Worm (Caenorhabditis elegans): ENCODE data around the gene zyg-12.
A peak's percentile ranks its signal among the peaks of the same experiment; 100 is the strongest.

Gene zyg-12

ce11 chrII:4941050-4941449 is 8.7 kb upstream of the zyg-12 start, which contains the start of gene cblc-1:
TSS of gene cblc-1 (minus strand) at chrII:4941150.
- TF ChIP-seq ztf-29 (GFP tag; IDR thresholded peaks at IDR 0.05) (no peak), cog-1 (tag; optimal IDR thresholded peaks at IDR 0.05) (no peak), med-1 (GFP tag; optimal IDR thresholded peaks at IDR 0.05; ENCODE audit: insufficient read depth) (no peak), T22C8.4 (GFP tag; IDR thresholded peaks at IDR 0.05) (no peak), tab-1 (GFP tag; IDR thresholded peaks at IDR 0.05) (no peak), ztf-23 (GFP tag; IDR thresholded peaks at IDR 0.05) (no peak), ref-1 (GFP tag; conservative IDR thresholded peaks at IDR 0.05) (no peak), flt-1 (GFP tag; IDR thresholded peaks at IDR 0.05) (no peak)

ce11 chrII:4941541-4942206 is 8.0 kb upstream of the zyg-12 start, which contains the start of gene ZK546.19:
TSS of gene ZK546.19 (plus strand) at chrII:4941726.
- TF ChIP-seq med-1 (GFP tag; optimal IDR thresholded peaks at IDR 0.05; ENCODE audit: insufficient read depth) (no peak), T22C8.4 (GFP tag; IDR thresholded peaks at IDR 0.05) (no peak), cog-1 (tag; optimal IDR thresholded peaks at IDR 0.05) (no peak), ztf-23 (GFP tag; IDR thresholded peaks at IDR 0.05) (no peak), flt-1 (GFP tag; IDR thresholded peaks at IDR 0.05) (no peak), tab-1 (GFP tag; IDR thresholded peaks at IDR 0.05) (no peak), ref-1 (GFP tag; conservative IDR thresholded peaks at IDR 0.05) (no peak), ztf-29 (GFP tag; IDR thresholded peaks at IDR 0.05) (no peak), klf-2 (GFP tag; conservative IDR thresholded peaks at IDR 0.05) (no peak)

DNA sequence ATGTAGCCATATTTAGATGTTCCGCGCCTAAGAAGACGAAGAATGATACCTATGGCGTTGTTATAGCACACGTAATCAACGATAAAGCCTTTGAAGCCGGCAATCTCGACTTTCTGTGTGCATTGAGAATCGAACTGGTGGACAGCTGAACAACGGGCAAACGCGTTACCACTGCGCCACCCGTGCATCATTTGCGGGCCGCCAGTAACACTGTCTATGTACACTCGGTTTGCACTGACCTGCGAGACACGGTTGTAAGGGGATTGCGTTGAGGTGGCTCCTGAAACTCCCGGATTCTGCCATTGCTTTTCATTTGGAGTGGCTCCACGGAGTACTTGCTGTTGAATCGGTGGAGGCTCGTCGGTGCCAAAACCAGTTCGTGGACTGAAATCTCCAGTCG is 7.3 kb upstream of the zyg-12 start:
- TF ChIP-seq T22C8.4 (GFP tag; IDR thresholded peaks at IDR 0.05) (peak; percentile 42), flt-1 (GFP tag; IDR thresholded peaks at IDR 0.05) (peak; percentile 93), ztf-29 (GFP tag; IDR thresholded peaks at IDR 0.05) (peak; percentile 90), cog-1 (tag; optimal IDR thresholded peaks at IDR 0.05) (peak; percentile 71), ztf-23 (GFP tag; IDR thresholded peaks at IDR 0.05) (peak; percentile 80), tab-1 (GFP tag; IDR thresholded peaks at IDR 0.05) (peak; percentile 88), klf-2 (GFP tag; conservative IDR thresholded peaks at IDR 0.05) (peak; percentile 51; the same call in 1 of the 2 replicates), med-1 (GFP tag; optimal IDR thresholded peaks at IDR 0.05; ENCODE audit: insufficient read depth) (peak; percentile 27), ref-1 (GFP tag; conservative IDR thresholded peaks at IDR 0.05) (peak; percentile 66)

DNA sequence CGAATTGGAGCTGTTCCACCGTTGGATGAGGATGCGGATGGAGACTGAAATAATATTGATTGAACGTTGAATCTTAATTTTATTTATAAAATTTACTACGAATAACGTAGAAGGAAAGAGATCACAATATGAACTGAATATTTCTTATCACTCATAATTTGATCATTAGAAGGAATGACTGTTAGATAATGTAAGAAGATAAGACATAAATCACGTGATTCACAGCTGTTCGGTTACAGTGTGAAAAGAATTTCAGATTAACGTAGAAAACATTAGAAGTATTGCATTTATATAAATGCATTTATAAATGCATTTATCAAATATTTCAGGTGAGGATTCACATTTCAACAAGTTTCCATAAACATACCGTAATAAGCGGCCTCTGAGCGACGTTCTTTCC is 6.9 kb upstream of the zyg-12 start:
- TF ChIP-seq cog-1 (tag; optimal IDR thresholded peaks at IDR 0.05): no peak

DNA sequence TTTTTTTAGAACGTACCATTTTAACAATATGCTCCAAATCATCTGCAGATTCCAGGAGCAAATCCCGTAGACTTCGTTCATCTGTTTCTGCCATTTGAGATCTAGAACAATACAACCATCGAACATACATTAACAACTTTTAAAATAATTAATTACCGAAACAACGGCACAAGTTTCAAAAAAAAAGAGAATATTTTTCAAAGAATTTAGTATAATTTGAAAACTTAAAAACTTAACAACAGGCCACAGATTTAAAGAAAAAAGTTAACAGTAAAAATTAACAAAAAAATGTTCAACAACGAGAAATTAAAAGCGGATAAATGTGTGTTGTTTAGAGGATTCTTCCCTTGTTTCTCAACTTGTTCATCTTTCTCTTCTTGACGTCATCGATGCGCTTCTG is 5.9 kb upstream of the zyg-12 start, which contains the start of gene mdt-4:
mdt-4 (minus strand) TSS at position 101 of the 400 bp plus-strand sequence.
- TF ChIP-seq ztf-29 (GFP tag; IDR thresholded peaks at IDR 0.05): no peak
- no peak for TF ChIP-seq ref-1 (GFP tag; conservative IDR thresholded peaks at IDR 0.05)
- no peak for TF ChIP-seq ztf-23 (GFP tag; IDR thresholded peaks at IDR 0.05)
- no peak for TF ChIP-seq tab-1 (GFP tag; IDR thresholded peaks at IDR 0.05)

DNA sequence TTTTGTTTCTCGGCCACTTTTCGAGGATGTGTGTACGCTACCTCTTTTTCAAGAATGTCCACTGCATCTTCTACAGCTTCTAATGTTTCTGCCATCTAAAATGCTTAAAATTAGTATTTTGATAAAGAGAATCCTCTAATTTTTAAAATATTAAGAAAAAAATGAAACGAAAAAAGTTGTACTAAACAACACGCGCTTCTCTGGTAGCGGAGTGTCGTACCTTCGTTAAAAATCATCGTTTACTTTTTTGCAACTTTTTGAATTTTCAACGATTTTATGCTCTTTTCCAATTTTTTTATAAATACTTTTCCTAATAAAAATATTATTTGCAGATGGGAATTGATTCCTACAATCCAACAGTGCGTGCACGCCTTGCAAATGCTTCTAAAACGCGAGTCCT is 4.0 kb upstream of the zyg-12 start, which contains the start of the genes gldi-11 and ZK546.2:
gldi-11 (minus strand) TSS at position 95 of the 400 bp plus-strand sequence.
ZK546.2 (plus strand) TSS at position 333 of the 400 bp plus-strand sequence.
- no peak for TF ChIP-seq klf-2 (GFP tag; conservative IDR thresholded peaks at IDR 0.05)
- TF ChIP-seq ztf-23 (GFP tag; IDR thresholded peaks at IDR 0.05): no peak
- TF ChIP-seq ztf-29 (GFP tag; IDR thresholded peaks at IDR 0.05): no peak
- TF ChIP-seq tab-1 (GFP tag; IDR thresholded peaks at IDR 0.05): no peak
- TF ChIP-seq flt-1 (GFP tag; IDR thresholded peaks at IDR 0.05): no peak
- TF ChIP-seq ref-1 (GFP tag; conservative IDR thresholded peaks at IDR 0.05): no peak
- TF ChIP-seq T22C8.4 (GFP tag; IDR thresholded peaks at IDR 0.05): no peak
- TF ChIP-seq med-1 (GFP tag; optimal IDR thresholded peaks at IDR 0.05; ENCODE audit: insufficient read depth): no peak
- no peak for TF ChIP-seq cog-1 (tag; optimal IDR thresholded peaks at IDR 0.05)

ce11 chrII:4946775-4947174 is 2.9 kb upstream of the zyg-12 start:
- TF ChIP-seq med-1 (GFP tag; optimal IDR thresholded peaks at IDR 0.05; ENCODE audit: insufficient read depth): no peak
- no peak for TF ChIP-seq ztf-23 (GFP tag; IDR thresholded peaks at IDR 0.05)
- TF ChIP-seq tab-1 (GFP tag; IDR thresholded peaks at IDR 0.05): no peak
- no peak for TF ChIP-seq T22C8.4 (GFP tag; IDR thresholded peaks at IDR 0.05)
- no peak for TF ChIP-seq ztf-29 (GFP tag; IDR thresholded peaks at IDR 0.05)
- TF ChIP-seq klf-2 (GFP tag; conservative IDR thresholded peaks at IDR 0.05): no peak
- TF ChIP-seq flt-1 (GFP tag; IDR thresholded peaks at IDR 0.05): no peak
- TF ChIP-seq ref-1 (GFP tag; conservative IDR thresholded peaks at IDR 0.05): no peak
- no peak for TF ChIP-seq cog-1 (tag; optimal IDR thresholded peaks at IDR 0.05)

- TF ChIP-seq ztf-23 (GFP tag; IDR thresholded peaks at IDR 0.05): 0 out of 2 replicates have a peak, but pooled peaks have one; percentile 15
- TF ChIP-seq ref-1 (GFP tag; conservative IDR thresholded peaks at IDR 0.05): no peak
These were observed 1.6 kb upstream of the zyg-12 start for ce11 chrII:4948118-4948517.

ce11 chrII:4953289-4953688 is 3.6 kb downstream of the zyg-12 start, which contains the start of gene ndx-3:
TSS of gene ndx-3 (plus strand) at chrII:4953589.
- TF ChIP-seq cog-1 (tag; optimal IDR thresholded peaks at IDR 0.05) (no peak), klf-2 (GFP tag; conservative IDR thresholded peaks at IDR 0.05) (no peak)

DNA sequence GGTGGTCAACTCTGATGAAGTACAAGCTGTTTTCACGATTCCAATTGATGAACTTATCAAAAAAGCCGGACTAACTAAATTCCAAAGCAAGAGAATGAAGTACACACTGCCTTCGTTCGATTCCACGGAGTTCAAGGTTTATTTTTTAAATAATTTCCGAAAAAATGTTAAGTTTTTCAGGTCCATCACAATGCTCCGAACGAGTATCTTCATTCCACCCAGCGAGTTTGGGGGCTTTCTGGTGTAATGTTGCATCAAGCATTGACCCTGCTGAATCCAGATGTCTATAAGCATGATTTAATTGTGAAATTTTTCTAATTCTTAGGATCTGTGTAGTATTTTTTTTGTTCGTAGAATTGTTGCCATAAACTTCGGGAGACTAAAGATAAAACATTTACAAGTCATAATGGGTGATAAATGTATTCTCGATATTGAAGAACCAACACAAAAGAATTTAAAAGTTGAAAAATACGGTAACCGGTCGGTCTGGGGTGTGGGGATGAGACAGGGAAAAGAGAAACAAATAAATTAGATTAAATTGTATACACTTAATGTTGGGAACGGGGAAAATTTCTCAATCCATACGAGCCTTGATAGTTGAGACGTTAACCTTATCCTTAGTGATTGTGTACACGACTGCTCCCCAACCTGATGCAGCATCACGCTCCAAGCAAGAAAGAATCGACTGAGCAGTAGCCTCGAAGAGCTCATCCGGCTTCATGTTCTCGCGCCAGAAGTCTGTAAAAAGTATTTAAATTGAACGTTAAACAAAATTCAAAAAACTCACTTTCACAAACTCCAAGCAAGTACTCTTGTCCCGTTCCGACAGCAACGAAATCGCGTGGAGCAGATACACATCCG is 4.6 kb downstream of the zyg-12 start:
- no peak for TF ChIP-seq T22C8.4 (GFP tag; IDR thresholded peaks at IDR 0.05)
- no peak for TF ChIP-seq flt-1 (GFP tag; IDR thresholded peaks at IDR 0.05)
- TF ChIP-seq ref-1 (GFP tag; conservative IDR thresholded peaks at IDR 0.05): no peak
- TF ChIP-seq ztf-29 (GFP tag; IDR thresholded peaks at IDR 0.05): no peak
- no peak for TF ChIP-seq klf-2 (GFP tag; conservative IDR thresholded peaks at IDR 0.05)
- no peak for TF ChIP-seq med-1 (GFP tag; optimal IDR thresholded peaks at IDR 0.05; ENCODE audit: insufficient read depth)
- no peak for TF ChIP-seq tab-1 (GFP tag; IDR thresholded peaks at IDR 0.05)

All from whole organism, midembryonic.